In the genomic region with DNA sequence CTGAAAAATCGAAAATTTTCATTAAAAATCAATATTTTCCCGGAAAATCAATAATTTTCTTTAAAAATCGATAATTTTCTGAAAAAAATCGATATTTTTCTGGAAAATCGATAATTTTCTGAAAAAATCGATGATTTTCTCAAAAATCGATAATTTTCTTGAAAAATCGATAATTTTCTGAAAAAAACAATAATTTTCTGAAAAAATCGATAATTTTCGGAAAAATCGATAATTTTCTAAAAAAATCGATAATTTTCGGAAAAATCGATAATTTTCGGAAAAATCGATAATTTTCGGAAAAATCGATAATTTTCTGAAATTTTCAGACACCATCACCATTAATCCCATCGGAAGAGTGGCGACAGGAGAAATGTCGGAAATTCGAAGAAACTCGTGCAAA, we compare ENCODE assay signal across 4 worm cellular contexts.
TF ChIP-seq lines count a peak whose summit lies in the region.

No protein-coding gene starts in this region.

TF ChIP-seq in whole organism, L3 larva, 47 proteins besides CTCF, POLR2A, EP300 and RAD21:
- TF ChIP-seq ceh-28 (tag; optimal IDR thresholded peaks at IDR 0.05; lab: Kevin White, UChicago) (peak; percentile 99), ceh-16 (tag; optimal IDR thresholded peaks at IDR 0.05; lab: Kevin White, UChicago) (no peak)

TF ChIP-seq in whole organism, L4 larva, 104 proteins besides CTCF, POLR2A, EP300 and RAD21:
- no peak for TF ChIP-seq ZK546.5 (tag; optimal IDR thresholded peaks at IDR 0.05; lab: Kevin White, UChicago)
- peak; percentile 97 for TF ChIP-seq ceh-28 (tag; optimal IDR thresholded peaks at IDR 0.05; lab: Kevin White, UChicago)
- no peak for TF ChIP-seq lin-29 (GFP tag; IDR thresholded peaks at IDR 0.05; lab: Robert Waterston, UW)
TF ChIP-seq in whole organism, L4 larva: peak in this region for 1.

TF ChIP-seq in whole organism, late embryonic, 69 proteins besides CTCF, POLR2A, EP300 and RAD21:
- TF ChIP-seq rnt-1 (tag; optimal IDR thresholded peaks at IDR 0.05; lab: Kevin White, UChicago) (no peak), lin-11 (tag; optimal IDR thresholded peaks at IDR 0.05; lab: Kevin White, UChicago) (no peak), ceh-48 (tag; optimal IDR thresholded peaks at IDR 0.05; lab: Kevin White, UChicago) (peak; percentile 98), ceh-24 (tag; optimal IDR thresholded peaks at IDR 0.05; lab: Kevin White, UChicago) (no peak)

TF ChIP-seq in whole organism, midembryonic, 9 proteins besides CTCF, POLR2A, EP300 and RAD21:
- TF ChIP-seq ref-1 (GFP tag; conservative IDR thresholded peaks at IDR 0.05; lab: Robert Waterston, UW), result no peak
- peak; percentile 99 for TF ChIP-seq T22C8.4 (GFP tag; IDR thresholded peaks at IDR 0.05; lab: Robert Waterston, UW)
